Worm (Caenorhabditis elegans): Measurements from ENCODE around the gene K01D12.1.

ce11 chrV:12408996-12409395, 31.6 kb downstream of the K01D12.1 start:
- TF ChIP-seq unc-62 (GFP tag; optimal IDR thresholded peaks at IDR 0.05) (no peak), lsy-2 (tag; optimal IDR thresholded peaks at IDR 0.05) (no peak), zip-8 (tag; optimal IDR thresholded peaks at IDR 0.05) (no peak), ham-2 (GFP tag; optimal IDR thresholded peaks at IDR 0.05) (no peak), hlh-1 (tag; optimal IDR thresholded peaks at IDR 0.05) (no peak), nhr-28 (tag; optimal IDR thresholded peaks at IDR 0.05) (no peak), mls-2 (tag; optimal IDR thresholded peaks at IDR 0.05) (no peak), snpc-4 (tag; optimal IDR thresholded peaks at IDR 0.05) (no peak), nhr-2 (tag; optimal IDR thresholded peaks at IDR 0.05) (no peak), nhr-237 (tag; optimal IDR thresholded peaks at IDR 0.05) (no peak), sptf-1 (tag; optimal IDR thresholded peaks at IDR 0.05) (no peak), unc-39 (tag; optimal IDR thresholded peaks at IDR 0.05) (no peak)
